Fruit fly (Drosophila melanogaster) whole organism, embryonic: ENCODE results near the gene lin-52.

Experiments
- B-H2 ChIP-seq: fragments of 200-800 bp; sonication (Bioruptor generic); optimal IDR thresholded peaks from 2 replicates; lab custom pipeline; 2018; ENCODE audit warnings: missing biosample characterization, mild to moderate bottlenecking, missing genetic modification characterization
- BEAF-32 ChIP-seq: fragments of 200-800 bp; sonication (Bioruptor generic); optimal IDR thresholded peaks from 3 replicates; lab custom pipeline; 2017; ENCODE audit warnings: missing biosample characterization, missing genetic modification characterization, mild to moderate bottlenecking, moderate library complexity, missing genetic modification reagents
- Bdp1 ChIP-seq: fragments of 200-800 bp; sonication (Bioruptor generic); optimal IDR thresholded peaks from 3 replicates; lab custom pipeline; 2016; ENCODE audit warnings: missing biosample characterization, missing genetic modification characterization
- CG1024 ChIP-seq: fragments of 200-800 bp; sonication (Bioruptor generic); IDR thresholded peaks from 2 replicates; pipeline ENCODE4 v1.3.6; 2022; ENCODE audit warnings: missing biosample characterization, missing genetic modification characterization
- CG10959 ChIP-seq: fragments of 200-800 bp; sonication (Bioruptor generic); IDR thresholded peaks from 2 replicates; pipeline ENCODE4 v1.3.6; 2022; ENCODE audit warnings: missing biosample characterization, missing genetic modification characterization
- CG12155 ChIP-seq: fragments of 200-800 bp; sonication (Bioruptor generic); optimal IDR thresholded peaks from 3 replicates; lab custom pipeline; 2016; ENCODE audit warnings: missing biosample characterization, missing genetic modification characterization
- CG13624 ChIP-seq: fragments of 200-800 bp; sonication (Bioruptor generic); optimal IDR thresholded peaks from 2 replicates; lab custom pipeline; 2016; ENCODE audit warnings: missing biosample characterization, missing genetic modification characterization
- CG15011 ChIP-seq: fragments of 200-800 bp; sonication (Bioruptor generic); optimal IDR thresholded peaks from 3 replicates; lab custom pipeline; 2018; ENCODE audit warnings: missing biosample characterization, mild to moderate bottlenecking, missing genetic modification characterization
- CG15479 ChIP-seq: fragments of 200-800 bp; sonication (Bioruptor generic); optimal IDR thresholded peaks from 3 replicates; lab custom pipeline; 2019; ENCODE audit warnings: missing biosample characterization, mild to moderate bottlenecking, missing genetic modification characterization, moderate library complexity
- CG1832 ChIP-seq: fragments of 200-800 bp; sonication (Bioruptor generic); optimal IDR thresholded peaks from 2 replicates; lab custom pipeline; 2017; ENCODE audit warnings: missing biosample characterization, mild to moderate bottlenecking, missing genetic modification characterization, inconsistent platforms
- CG30020 ChIP-seq: fragments of 200-800 bp; optimal IDR thresholded peaks from 2 replicates; lab custom pipeline; 2019; ENCODE audit warnings: missing biosample characterization, mild to moderate bottlenecking, missing genetic modification characterization, moderate library complexity
- CG31388 ChIP-seq: fragments of 200-800 bp; sonication (Bioruptor generic); optimal IDR thresholded peaks from 2 replicates; lab custom pipeline; 2016; ENCODE audit warnings: missing biosample characterization, missing genetic modification characterization
- CG32532 ChIP-seq: fragments of 200-800 bp; sonication (Bioruptor generic); IDR thresholded peaks from 2 replicates; pipeline ENCODE4 v1.3.6; 2022; ENCODE audit warnings: missing biosample characterization, missing genetic modification characterization
- CG33557 ChIP-seq: fragments of 200-800 bp; sonication (Bioruptor generic); optimal IDR thresholded peaks from 2 replicates; lab custom pipeline; 2019; ENCODE audit warnings: missing biosample characterization, mild to moderate bottlenecking, missing genetic modification characterization, moderate library complexity
- CG3726 ChIP-seq: fragments of 200-800 bp; sonication (Bioruptor generic); IDR thresholded peaks from 3 replicates; pipeline ENCODE4, ENCODE4 v1.3.6; 2022; ENCODE audit warnings: missing biosample characterization, missing genetic modification characterization
- CG4328 ChIP-seq: fragments of 200-800 bp; sonication (Bioruptor generic); optimal IDR thresholded peaks from 3 replicates; lab custom pipeline; 2017; ENCODE audit warnings: missing biosample characterization, missing genetic modification reagents, missing genetic modification characterization
- CG43689 ChIP-seq: fragments of 200-800 bp; sonication (Bioruptor generic); IDR thresholded peaks from 2 replicates; pipeline ENCODE4 v1.3.6; 2022; ENCODE audit warnings: missing biosample characterization, missing genetic modification characterization
- CG6254 ChIP-seq: fragments of 200-800 bp; sonication (Bioruptor generic); optimal IDR thresholded peaks from 3 replicates; lab custom pipeline; 2017; ENCODE audit warnings: mild to moderate bottlenecking, missing biosample characterization, missing genetic modification reagents, missing genetic modification characterization
- CG6683 ChIP-seq: fragments of 200-800 bp; sonication (Bioruptor generic); optimal IDR thresholded peaks from 2 replicates; lab custom pipeline; 2017; ENCODE audit warnings: missing biosample characterization, mild to moderate bottlenecking, missing genetic modification characterization, missing genetic modification reagents
- CG7786 ChIP-seq: fragments of 200-800 bp; sonication (Bioruptor generic); optimal IDR thresholded peaks from 2 replicates; lab custom pipeline; 2016; ENCODE audit warnings: missing biosample characterization, missing genetic modification characterization
- CoRest ChIP-seq: fragments of 200-800 bp; sonication (Bioruptor generic); optimal IDR thresholded peaks from 3 replicates; lab custom pipeline; 2018; ENCODE audit warnings: missing biosample characterization, mild to moderate bottlenecking, missing genetic modification characterization, moderate library complexity
- Dp ChIP-seq: fragments of 200-800 bp; sonication (Bioruptor generic); optimal IDR thresholded peaks from 2 replicates; lab custom pipeline; 2018; ENCODE audit warnings: missing biosample characterization, mild to moderate bottlenecking, missing genetic modification characterization, moderate library complexity
- Mrtf ChIP-seq: fragments of 200-800 bp; sonication (Bioruptor generic); IDR thresholded peaks from 3 replicates; pipeline ENCODE4 v1.3.6; 2022; ENCODE audit warnings: missing biosample characterization, missing genetic modification characterization
- NFAT ChIP-seq: fragments of 200-800 bp; sonication (Bioruptor generic); IDR thresholded peaks from 2 replicates; pipeline ENCODE4 v1.3.6; 2022; ENCODE audit warnings: missing biosample characterization, missing genetic modification characterization
- Nf-YB ChIP-seq: fragments of 200-800 bp; sonication (Bioruptor generic); optimal IDR thresholded peaks from 3 replicates; lab custom pipeline; 2019; ENCODE audit warnings: missing biosample characterization, mild to moderate bottlenecking, missing genetic modification characterization, moderate library complexity
- Pdp1 ChIP-seq, 2 experiments: fragments of 200-800 bp; sonication (Bioruptor generic); optimal IDR thresholded peaks; 3 replicates each; lab custom pipeline; 2016; ENCODE audit warnings: missing biosample characterization in 2 of 2, missing genetic modification characterization in 2 of 2, mild to moderate bottlenecking in 1 of 2, moderate library complexity in 1 of 2
- Ravus ChIP-seq: fragments of 200-800 bp; sonication (Bioruptor generic); IDR thresholded peaks from 2 replicates; pipeline ENCODE4 v1.3.6; 2022; ENCODE audit warnings: missing biosample characterization, missing genetic modification characterization
- Sry-β ChIP-seq: fragments of 200-800 bp; sonication (Bioruptor generic); optimal IDR thresholded peaks from 2 replicates; lab custom pipeline; 2018; ENCODE audit warnings: missing biosample characterization, mild to moderate bottlenecking, missing genetic modification characterization, moderate library complexity
- Tbp ChIP-seq: fragments of >200 bp; optimal IDR thresholded peaks from 2 replicates; lab custom pipeline; 2018; ENCODE audit warnings: missing biosample characterization, missing genetic modification characterization
- ase ChIP-seq: fragments of 200-800 bp; sonication (Bioruptor generic); IDR thresholded peaks from 3 replicates; pipeline ENCODE4 v1.3.6; 2022; ENCODE audit warnings: missing biosample characterization, missing genetic modification characterization
- btn ChIP-seq: fragments of 200-800 bp; sonication (Bioruptor generic); optimal IDR thresholded peaks from 2 replicates; lab custom pipeline; 2016; ENCODE audit warnings: missing biosample characterization, missing genetic modification characterization
- chm ChIP-seq: fragments of 200-800 bp; sonication (Bioruptor generic); IDR thresholded peaks from 2 replicates; pipeline ENCODE4 v1.3.6; 2022; ENCODE audit warnings: missing biosample characterization, missing genetic modification characterization
- dm ChIP-seq: fragments of 200-800 bp; sonication (Bioruptor generic); optimal IDR thresholded peaks from 3 replicates; lab custom pipeline; 2016; ENCODE audit warnings: missing biosample characterization, missing genetic modification characterization
- emc ChIP-seq: fragments of 200-800 bp; sonication (Bioruptor generic); optimal IDR thresholded peaks from 2 replicates; lab custom pipeline; 2016; ENCODE audit warnings: missing biosample characterization, missing genetic modification characterization
- exex ChIP-seq: fragments of 200-800 bp; sonication (Bioruptor generic); optimal IDR thresholded peaks from 4 replicates; lab custom pipeline; 2018; ENCODE audit warnings: missing biosample characterization, mild to moderate bottlenecking, missing genetic modification characterization, moderate library complexity
- grn ChIP-seq: fragments of 200-800 bp; sonication (Bioruptor generic); optimal IDR thresholded peaks from 3 replicates; lab custom pipeline; 2017; ENCODE audit warnings: missing biosample characterization, missing genetic modification characterization
- gt ChIP-seq: fragments of 200-800 bp; sonication (Bioruptor generic); IDR thresholded peaks from 2 replicates; pipeline ENCODE4 v1.3.6; 2022; ENCODE audit warnings: missing biosample characterization, missing genetic modification characterization
- lab ChIP-seq: fragments of 200-800 bp; sonication (Bioruptor generic); optimal IDR thresholded peaks from 3 replicates; lab custom pipeline; 2017; ENCODE audit warnings: missing biosample characterization, missing genetic modification characterization, mild to moderate bottlenecking, moderate library complexity, missing genetic modification reagents
- nerfin-1 ChIP-seq: fragments of 200-800 bp; sonication (Bioruptor generic); optimal IDR thresholded peaks from 3 replicates; lab custom pipeline; 2019; ENCODE audit warnings: missing biosample characterization, mild to moderate bottlenecking, missing genetic modification characterization, moderate library complexity
- otp ChIP-seq: fragments of 200-800 bp; sonication (Bioruptor generic); IDR thresholded peaks from 3 replicates; pipeline ENCODE4, ENCODE4 v1.3.6; 2022; ENCODE audit warnings: missing biosample characterization, missing genetic modification characterization
- pan ChIP-seq, 4 experiments: fragments of >200 bp in 3 of 4; fragments of 200-800 bp in 1 of 4; sonication (Bioruptor generic) in 1 of 4; optimal IDR thresholded peaks in 3 of 4; IDR thresholded peaks in 1 of 4; 2 replicates each; pipeline versions ENCODE4 v1.3.6 to Lab custom; 2017 to 2022; ENCODE audit warnings: missing biosample characterization in 2 of 4, missing genetic modification characterization in 2 of 4, mixed read lengths in 1 of 4
- pzg ChIP-seq: fragments of 200-800 bp; sonication (Bioruptor generic); optimal IDR thresholded peaks from 3 replicates; lab custom pipeline; 2018; ENCODE audit warnings: missing biosample characterization, mild to moderate bottlenecking, missing genetic modification characterization, moderate library complexity
- rib ChIP-seq: fragments of 200-800 bp; sonication (Bioruptor generic); IDR thresholded peaks from 2 replicates; pipeline ENCODE4 v1.3.6; 2022; ENCODE audit warnings: missing biosample characterization, missing genetic modification characterization
- salm ChIP-seq: fragments of 200-800 bp; sonication (Bioruptor generic); optimal IDR thresholded peaks from 2 replicates; lab custom pipeline; 2018; ENCODE audit warnings: missing biosample characterization, mild to moderate bottlenecking, missing genetic modification characterization
- sob ChIP-seq: fragments of 200-800 bp; sonication (Bioruptor generic); IDR thresholded peaks from 2 replicates; pipeline ENCODE4 v1.3.6; 2022; ENCODE audit warnings: missing biosample characterization, missing genetic modification characterization
- trem ChIP-seq: fragments of 200-800 bp; optimal IDR thresholded peaks from 3 replicates; lab custom pipeline; 2019; ENCODE audit warnings: missing biosample characterization, mild to moderate bottlenecking, missing genetic modification characterization, moderate library complexity
- vvl ChIP-seq: fragments of 200-800 bp; sonication (Bioruptor generic); IDR thresholded peaks from 2 replicates; pipeline ENCODE4 v1.3.6; 2022; ENCODE audit warnings: missing biosample characterization, missing genetic modification characterization
- zfh2 ChIP-seq: fragments of 200-800 bp; sonication (Bioruptor generic); optimal IDR thresholded peaks from 2 replicates; lab custom pipeline; 2016; ENCODE audit warnings: missing biosample characterization, missing genetic modification characterization

lin-52 gene

dm6 chrX:5764001-5764892 lies 9.5 kb upstream of the lin-52 start, which contains the start of the genes MAPk-Ak2 and CG42699 (continued):
- TF ChIP-seq Dp (GFP tag; lab: Kevin White, UChicago): peak; percentile 30
- peak; percentile 89 for TF ChIP-seq CG4328
- peak; percentile 53; the same call in 1 of the 2 replicates for TF ChIP-seq CG1024 (GFP tag; lab: Robert Waterston, UW)
- TF ChIP-seq vvl (GFP tag; lab: Robert Waterston, UW): peak; percentile 40
- TF ChIP-seq Pdp1 (GFP tag; optimal IDR thresholded peaks at IDR 0.05; lab: Kevin White, UChicago): peak; percentile 68 to 88
- TF ChIP-seq salm (tag; lab: Kevin White, UChicago): peak; percentile 62
- TF ChIP-seq chm (GFP tag; lab: Robert Waterston, UW): peak; percentile 92
- peak; percentile 55 for TF ChIP-seq CG32532 (GFP tag; lab: Robert Waterston, UW)
- TF ChIP-seq emc (GFP tag; lab: Kevin White, UChicago): no peak
- TF ChIP-seq Bdp1 (GFP tag; lab: Kevin White, UChicago): peak; percentile 71
- peak; percentile 56 for TF ChIP-seq CG7786 (GFP tag; lab: Kevin White, UChicago)
- peak; percentile 90 for TF ChIP-seq CG33557 (GFP tag; lab: Kevin White, UChicago)
- TF ChIP-seq CG10959 (GFP tag; lab: Robert Waterston, UW): peak; percentile 13; the same call in 1 of the 2 replicates
- peak; percentile 79 for TF ChIP-seq sob (GFP tag; lab: Robert Waterston, UW)
- TF ChIP-seq otp (GFP tag; lab: Robert Waterston, UW): peak; percentile 76; the same call in 1 of the 3 replicates
- no peak for TF ChIP-seq ase (GFP tag; lab: Robert Waterston, UW)
- TF ChIP-seq CoRest (tag; lab: Kevin White, UChicago): peak; percentile 66
- peak; percentile 94 for TF ChIP-seq nerfin-1 (tag; lab: Kevin White, UChicago)
- peak; percentile 66 for TF ChIP-seq CG30020 (tag; lab: Kevin White, UChicago)
- TF ChIP-seq CG13624 (GFP tag; lab: Kevin White, UChicago): peak; percentile 78
- peak; percentile 77 for TF ChIP-seq CG15011 (GFP tag; lab: Kevin White, UChicago)
- TF ChIP-seq CG6683 (GFP tag; lab: Kevin White, UChicago): peak; percentile 70
- no peak; the same call in 2 of the 3 replicates for TF ChIP-seq CG3726
- peak; percentile 68 for TF ChIP-seq trem (tag; lab: Kevin White, UChicago)
- TF ChIP-seq CG12155 (GFP tag; lab: Kevin White, UChicago): peak; percentile 62
- TF ChIP-seq pzg: peak; percentile 77
- TF ChIP-seq B-H2 (GFP tag; lab: Kevin White, UChicago): peak; percentile 87
- no peak for TF ChIP-seq pan (optimal IDR thresholded peaks at IDR 0.05; lab: Kevin White, UChicago)
- TF ChIP-seq pan (GFP tag; optimal IDR thresholded peaks at IDR 0.05 in 1 of 2, IDR thresholded peaks at IDR 0.05 in 1 of 2): peak in 1 of 2 experiments; percentile 69
- 0 out of 2 replicates have a peak, but pooled peaks have one; percentile 15 for TF ChIP-seq rib
- peak; percentile 95 for TF ChIP-seq grn (GFP tag; lab: Kevin White, UChicago)
- TF ChIP-seq CG6254: peak; percentile 38
- no peak for TF ChIP-seq Ravus (GFP tag; lab: Robert Waterston, UW)
- TF ChIP-seq dm (GFP tag; lab: Kevin White, UChicago): peak; percentile 68
- peak; percentile 6 for TF ChIP-seq zfh2 (GFP tag; lab: Kevin White, UChicago)
- TF ChIP-seq BEAF-32 (GFP tag; lab: Kevin White, UChicago): peak; percentile 64
- no peak for TF ChIP-seq CG31388
- peak; percentile 47 for TF ChIP-seq Sry-β (GFP tag; lab: Kevin White, UChicago)
- TF ChIP-seq CG1832 (GFP tag; lab: Kevin White, UChicago): no peak
- peak; percentile 72 for TF ChIP-seq NFAT (GFP tag; lab: Robert Waterston, UW)
- peak; percentile 54 for TF ChIP-seq CG43689 (GFP tag; lab: Robert Waterston, UW)
- no peak for TF ChIP-seq CG15479 (GFP tag; lab: Kevin White, UChicago)
- TF ChIP-seq exex (tag; lab: Kevin White, UChicago): peak; percentile 73
- TF ChIP-seq Mrtf (GFP tag; lab: Robert Waterston, UW): no peak; the same call in 2 of the 3 replicates
- TF ChIP-seq btn (GFP tag; lab: Kevin White, UChicago): peak; percentile 64
- TF ChIP-seq Nf-YB (GFP tag; lab: Kevin White, UChicago): peak; percentile 54
- no peak for TF ChIP-seq gt
- peak; percentile 92 for TF ChIP-seq lab (GFP tag; lab: Kevin White, UChicago)
- TF ChIP-seq Tbp (GFP tag; lab: Kevin White, UChicago): no peak
